Worm (Caenorhabditis elegans) whole organism, L4 larva: ENCODE results near the gene sre-36.

ENCODE experiments used
- F26F4.8 ChIP-seq: fragments of 200-800 bp; sonication (Bioruptor generic); conservative IDR thresholded peaks from 2 replicates; pipeline ENCODE4 v1.3.6; 2022; ENCODE audit warnings: missing genetic modification characterization, missing compliant biosample characterization
- F44E2.7 ChIP-seq: fragments of 200-800 bp; sonication (Bioruptor generic); IDR thresholded peaks from 2 replicates; pipeline ENCODE4 v2.1.2; 2022; ENCODE audit warnings: missing genetic modification characterization, missing compliant biosample characterization
- R02D3.7 ChIP-seq: fragments of 150-350 bp; sonication (generic microtip); optimal IDR thresholded peaks from 3 replicates; lab custom pipeline; 2014; ENCODE audit warnings: missing biosample characterization, missing genetic modification characterization
- T26A8.4 ChIP-seq: fragments of 200-800 bp; sonication (Bioruptor generic); IDR thresholded peaks from 2 replicates; pipeline ENCODE4 v1.3.6; 2022; ENCODE audit warnings: missing genetic modification characterization, missing compliant biosample characterization
- Y105C5A.15 ChIP-seq: fragments of 200-800 bp; sonication (Bioruptor generic); IDR thresholded peaks from 2 replicates; pipeline ENCODE4 v1.3.6; 2022; ENCODE audit warnings: missing genetic modification characterization, missing compliant biosample characterization
- Y5F2A.4 ChIP-seq: fragments of 200-800 bp; sonication (Bioruptor generic); optimal IDR thresholded peaks from 2 replicates; lab custom pipeline; 2018; ENCODE audit warnings: mild to moderate bottlenecking, missing genetic modification characterization, missing compliant biosample characterization
- Y75B8A.6 ChIP-seq: fragments of 200-800 bp; sonication (Bioruptor generic); IDR thresholded peaks from 2 replicates; pipeline ENCODE4 v1.3.6; 2022; ENCODE audit warnings: missing genetic modification reagents, missing genetic modification characterization, missing compliant biosample characterization
- aha-1 ChIP-seq: fragments of 150-350 bp; peaks from one replicate; lab custom pipeline; 2014; ENCODE audit warnings: missing biosample characterization, missing genetic modification characterization
- arid-1 ChIP-seq: fragments of 200-800 bp; sonication (Bioruptor generic); conservative IDR thresholded peaks from 2 replicates; pipeline ENCODE4 v1.3.6; 2022; ENCODE audit warnings: missing genetic modification reagents, missing genetic modification characterization, missing compliant biosample characterization
- ceh-20 ChIP-seq: fragments of 200-800 bp; sonication (Bioruptor generic); IDR thresholded peaks from 2 replicates; pipeline ENCODE4 v1.3.6; 2022; ENCODE audit warnings: missing genetic modification reagents, missing genetic modification characterization, missing compliant biosample characterization
- ceh-28 ChIP-seq: fragments of 150-350 bp; optimal IDR thresholded peaks from 2 replicates; lab custom pipeline; 2014; ENCODE audit warnings: missing biosample characterization, missing genetic modification reagents, missing genetic modification characterization
- ceh-44 ChIP-seq: fragments of 200-800 bp; sonication (Bioruptor generic); IDR thresholded peaks from 2 replicates; pipeline ENCODE4 v1.3.6; 2022; ENCODE audit warnings: missing genetic modification reagents, missing genetic modification characterization, missing compliant biosample characterization
- ctbp-1 ChIP-seq: fragments of 200-800 bp; sonication (Bioruptor generic); IDR thresholded peaks from 2 replicates; pipeline ENCODE4 v1.3.6; 2022; ENCODE audit warnings: missing genetic modification reagents, missing genetic modification characterization, missing compliant biosample characterization
- daf-12 ChIP-seq: fragments of 150-350 bp; optimal IDR thresholded peaks from 2 replicates; lab custom pipeline; 2014; ENCODE audit warnings: missing biosample characterization, missing genetic modification reagents, missing genetic modification characterization
- daf-16 ChIP-seq, 3 experiments: sonication (generic microtip); optimal IDR thresholded peaks; 2 replicates each; lab custom pipeline; 2016 to 2017; ENCODE audit warnings: missing genetic modification characterization in 3 of 3, missing genetic modification reagents in 3 of 3, mild to moderate bottlenecking in 2 of 3, missing compliant biosample characterization in 2 of 3, missing biosample characterization in 1 of 3, moderate library complexity in 1 of 3
- fos-1 ChIP-seq: fragments of 150-350 bp; optimal IDR thresholded peaks from 2 replicates; lab custom pipeline; 2014; ENCODE audit warnings: missing biosample characterization, missing genetic modification characterization
- hif-1 ChIP-seq, 2 experiments: sonication (generic microtip); optimal IDR thresholded peaks; 2 replicates each; lab custom pipeline; 2016 to 2017; ENCODE audit warnings: missing compliant biosample characterization in 2 of 2, missing genetic modification characterization in 2 of 2, missing genetic modification reagents in 2 of 2, missing genotype in 2 of 2, mild to moderate bottlenecking in 1 of 2
- hlh-11 ChIP-seq: fragments of 200-800 bp; sonication (Bioruptor generic); optimal IDR thresholded peaks from 2 replicates; lab custom pipeline; 2018; ENCODE audit warnings: mild to moderate bottlenecking, missing genetic modification characterization, missing compliant biosample characterization
- jun-1 ChIP-seq: fragments of 150-350 bp; optimal IDR thresholded peaks from 2 replicates; lab custom pipeline; 2014; ENCODE audit warnings: missing biosample characterization, missing genetic modification reagents, missing genetic modification characterization
- lim-7 ChIP-seq: fragments of 200-800 bp; sonication (Bioruptor generic); IDR thresholded peaks from 2 replicates; pipeline ENCODE4 v1.3.6; 2022; ENCODE audit warnings: missing genetic modification characterization, missing compliant biosample characterization
- lin-13 ChIP-seq: fragments of 150-350 bp; optimal IDR thresholded peaks from 2 replicates; lab custom pipeline; 2014; ENCODE audit warnings: missing biosample characterization, missing genetic modification reagents, missing genetic modification characterization
- lin-29 ChIP-seq: fragments of 200-800 bp; sonication (Bioruptor generic); IDR thresholded peaks from 2 replicates; pipeline ENCODE4 v1.3.6; 2022; ENCODE audit warnings: missing genetic modification reagents, missing genetic modification characterization, missing compliant biosample characterization
- madf-9 ChIP-seq: fragments of 200-800 bp; sonication (Bioruptor generic); conservative IDR thresholded peaks from 2 replicates; pipeline ENCODE4 v1.3.6; 2022; ENCODE audit warnings: missing genetic modification reagents, missing genetic modification characterization, missing compliant biosample characterization
- mep-1 ChIP-seq: fragments of 150-350 bp; sonication (generic microtip); optimal IDR thresholded peaks from 3 replicates; lab custom pipeline; 2014; ENCODE audit warnings: missing biosample characterization, missing genetic modification characterization
- mxl-2 ChIP-seq: fragments of 200-800 bp; sonication (Bioruptor generic); conservative IDR thresholded peaks from 2 replicates; pipeline ENCODE4 v1.3.6; 2022; ENCODE audit warnings: missing genetic modification reagents, missing genetic modification characterization, missing compliant biosample characterization
- mxl-3 ChIP-seq: fragments of 200-800 bp; sonication (Bioruptor generic); optimal IDR thresholded peaks from 2 replicates; lab custom pipeline; 2018; ENCODE audit warnings: mild to moderate bottlenecking, missing genetic modification characterization, missing compliant biosample characterization
- nhr-10 ChIP-seq: fragments of 150-350 bp; optimal IDR thresholded peaks from 2 replicates; lab custom pipeline; 2014; ENCODE audit warnings: missing biosample characterization, missing genetic modification characterization
- nhr-102 ChIP-seq: sonication (generic microtip); optimal IDR thresholded peaks from 2 replicates; lab custom pipeline; 2016; ENCODE audit warnings: mild to moderate bottlenecking, missing genetic modification characterization, moderate library complexity, missing compliant biosample characterization
- nhr-11 ChIP-seq: fragments of 150-350 bp; optimal IDR thresholded peaks from 2 replicates; lab custom pipeline; 2014; ENCODE audit warnings: missing biosample characterization, missing genetic modification characterization
- nhr-111 ChIP-seq: fragments of 200-800 bp; sonication (Bioruptor generic); optimal IDR thresholded peaks from 2 replicates; lab custom pipeline; 2018; ENCODE audit warnings: mild to moderate bottlenecking, missing genetic modification characterization, missing compliant biosample characterization
- nhr-237 ChIP-seq: sonication (generic microtip); optimal IDR thresholded peaks from 2 replicates; lab custom pipeline; 2017; ENCODE audit warnings: missing biosample characterization, missing genetic modification characterization
- nhr-28 ChIP-seq: fragments of 150-350 bp; optimal IDR thresholded peaks from 2 replicates; lab custom pipeline; 2014; ENCODE audit warnings: missing biosample characterization, missing genetic modification characterization
- nhr-41 ChIP-seq: fragments of 200-800 bp; sonication (Bioruptor generic); IDR thresholded peaks from 2 replicates; pipeline ENCODE4 v1.3.6; 2022; ENCODE audit warnings: missing genetic modification reagents, missing genetic modification characterization, missing compliant biosample characterization
- nhr-48 ChIP-seq: sonication (generic microtip); optimal IDR thresholded peaks from 2 replicates; lab custom pipeline; 2016; ENCODE audit warnings: mild to moderate bottlenecking, missing genetic modification characterization, missing compliant biosample characterization
- nhr-6 ChIP-seq: fragments of 150-350 bp; optimal IDR thresholded peaks from 2 replicates; lab custom pipeline; 2014; ENCODE audit warnings: missing biosample characterization, missing genetic modification characterization
- nhr-76 ChIP-seq: fragments of 150-350 bp; optimal IDR thresholded peaks from 2 replicates; lab custom pipeline; 2014; ENCODE audit warnings: missing biosample characterization, missing genetic modification characterization
- pha-4 ChIP-seq, 2 experiments: fragments of 150-350 bp in 1 of 2; fragments of 200-800 bp in 1 of 2; sonication (Bioruptor generic) in 1 of 2; IDR thresholded peaks in 1 of 2; optimal IDR thresholded peaks in 1 of 2; 2 replicates each; pipeline versions ENCODE4 v1.3.6 to Lab custom; 2014 to 2022; ENCODE audit warnings: missing genetic modification characterization in 2 of 2, missing genetic modification reagents in 2 of 2, missing biosample characterization in 1 of 2, missing compliant biosample characterization in 1 of 2
- php-3 ChIP-seq: fragments of 200-800 bp; sonication (Bioruptor generic); IDR thresholded peaks from 2 replicates; pipeline ENCODE4 v1.3.6; 2022; ENCODE audit warnings: missing genetic modification reagents, missing genetic modification characterization, missing compliant biosample characterization
- rbr-2 ChIP-seq: sonication (generic microtip); optimal IDR thresholded peaks from 2 replicates; lab custom pipeline; 2016; ENCODE audit warnings: missing genotype, missing genetic modification characterization, missing compliant biosample characterization
- snpc-4 ChIP-seq: fragments of 150-350 bp; optimal IDR thresholded peaks from 2 replicates; lab custom pipeline; 2014; ENCODE audit warnings: missing biosample characterization, missing genetic modification characterization
- spr-1 ChIP-seq: sonication (generic microtip); optimal IDR thresholded peaks from 2 replicates; lab custom pipeline; 2016; ENCODE audit warnings: mild to moderate bottlenecking, missing genetic modification characterization, missing compliant biosample characterization
- unc-130 ChIP-seq: sonication (generic microtip); optimal IDR thresholded peaks from 2 replicates; lab custom pipeline; 2016; ENCODE audit warnings: missing genetic modification reagents, missing genetic modification characterization, missing compliant biosample characterization
- vab-7 ChIP-seq: fragments of 200-800 bp; sonication (Bioruptor generic); IDR thresholded peaks from 2 replicates; pipeline ENCODE4 v1.3.6; 2022; ENCODE audit warnings: missing genetic modification reagents, missing genetic modification characterization, missing compliant biosample characterization
- ztf-11 ChIP-seq: fragments of 150-350 bp; optimal IDR thresholded peaks from 2 replicates; lab custom pipeline; 2014; ENCODE audit warnings: missing biosample characterization, missing genetic modification characterization
- ztf-7 ChIP-seq: fragments of 150-350 bp; optimal IDR thresholded peaks from 2 replicates; lab custom pipeline; 2014; ENCODE audit warnings: missing biosample characterization, missing genetic modification characterization

The sre-36 gene

ce11 chrV:16419769-16420168, 20.3 kb downstream of the sre-36 start, which contains the start of gene F26D2.16:
F26D2.16 (minus strand) TSS chrV:16419869.
- TF ChIP-seq aha-1 (peak; percentile 81), fos-1 (tag; lab: Kevin White, UChicago) (no peak)

- TF ChIP-seq nhr-6 (tag; lab: Kevin White, UChicago) = no peak
- TF ChIP-seq ceh-28 (tag; lab: Kevin White, UChicago) = no peak
- no peak for TF ChIP-seq arid-1 (GFP tag; lab: Robert Waterston, UW)
- TF ChIP-seq mxl-2 (GFP tag; lab: Robert Waterston, UW) = no peak
- TF ChIP-seq Y75B8A.6 = no peak
- TF ChIP-seq mep-1 (tag; lab: Kevin White, UChicago) = no peak
- no peak for TF ChIP-seq daf-16 (GFP tag; optimal IDR thresholded peaks at IDR 0.05; lab: Kevin White, UChicago)
- no peak for TF ChIP-seq daf-16 (tag; optimal IDR thresholded peaks at IDR 0.05; lab: Kevin White, UChicago)
- no peak for TF ChIP-seq jun-1 (tag; lab: Kevin White, UChicago)
- TF ChIP-seq madf-9 (GFP tag; lab: Robert Waterston, UW) = no peak
- TF ChIP-seq nhr-28 (tag; lab: Kevin White, UChicago) = no peak
- TF ChIP-seq F44E2.7 (GFP tag; lab: Robert Waterston, UW) = no peak
- no peak for TF ChIP-seq nhr-102 (tag; lab: Kevin White, UChicago)
- TF ChIP-seq nhr-11 (tag; lab: Kevin White, UChicago) = no peak
Measured at ce11 chrV:16420696-16421095, 21.2 kb downstream of the sre-36 start, which contains the start of gene srw-48. srw-48 (plus strand) TSS chrV:16420996.

ce11 chrV:16424428-16424827, 24.9 kb downstream of the sre-36 start, which contains the start of gene srw-29:
srw-29 (minus strand) TSS chrV:16424528.
- TF ChIP-seq ztf-7 (tag; lab: Kevin White, UChicago) (no peak), lim-7 (no peak), Y5F2A.4 (GFP tag; lab: Kevin White, UChicago) (no peak), nhr-11 (tag; lab: Kevin White, UChicago) (no peak), php-3 (GFP tag; lab: Robert Waterston, UW) (no peak), ctbp-1 (no peak), pha-4 (GFP tag; IDR thresholded peaks at IDR 0.05; lab: Robert Waterston, UW) (no peak), pha-4 (tag; optimal IDR thresholded peaks at IDR 0.05; lab: Kevin White, UChicago) (no peak), hlh-11 (tag; lab: Kevin White, UChicago) (no peak), nhr-237 (tag; lab: Kevin White, UChicago) (no peak), arid-1 (GFP tag; lab: Robert Waterston, UW) (no peak), rbr-2 (no peak), nhr-111 (GFP tag; lab: Kevin White, UChicago) (no peak), nhr-48 (tag; lab: Kevin White, UChicago) (no peak), snpc-4 (no peak), Y75B8A.6 (no peak), unc-130 (no peak)

ce11 chrV:16429503-16429902, 30.0 kb downstream of the sre-36 start, which contains the start of gene F26D2.10:
F26D2.10 (minus strand) TSS chrV:16429603.
- TF ChIP-seq nhr-76 (tag; lab: Kevin White, UChicago) (no peak), vab-7 (GFP tag; lab: Robert Waterston, UW) (no peak), F26F4.8 (GFP tag; lab: Robert Waterston, UW) (no peak), nhr-41 (no peak), spr-1 (tag; lab: Kevin White, UChicago) (no peak), R02D3.7 (no peak), ztf-11 (no peak), nhr-10 (tag; lab: Kevin White, UChicago) (no peak), Y5F2A.4 (GFP tag; lab: Kevin White, UChicago) (no peak), pha-4 (GFP tag; IDR thresholded peaks at IDR 0.05; lab: Robert Waterston, UW) (no peak), pha-4 (tag; optimal IDR thresholded peaks at IDR 0.05; lab: Kevin White, UChicago) (no peak), ceh-44 (GFP tag; lab: Robert Waterston, UW) (no peak), T26A8.4 (no peak), lin-13 (GFP tag; lab: Kevin White, UChicago) (no peak), mxl-3 (GFP tag; lab: Kevin White, UChicago) (no peak), Y75B8A.6 (no peak), daf-12 (no peak), lin-29 (GFP tag; lab: Robert Waterston, UW) (no peak), Y105C5A.15 (no peak), hif-1 (tag; optimal IDR thresholded peaks at IDR 0.05; lab: Kevin White, UChicago) (no peak), ceh-20 (GFP tag; lab: Robert Waterston, UW) (no peak)
